Worm (Caenorhabditis elegans): ENCODE measurements around the gene B0303.11.

Gene B0303.11

ce11 chrIII:8678371-8678770 is 31.8 kb downstream of the B0303.11 start (continued):
- TF ChIP-seq fos-1 (tag; optimal IDR thresholded peaks at IDR 0.05): no peak
- no peak for TF ChIP-seq ceh-28 (tag; optimal IDR thresholded peaks at IDR 0.05)
- TF ChIP-seq sea-2 (GFP tag; optimal IDR thresholded peaks at IDR 0.05): no peak

DNA sequence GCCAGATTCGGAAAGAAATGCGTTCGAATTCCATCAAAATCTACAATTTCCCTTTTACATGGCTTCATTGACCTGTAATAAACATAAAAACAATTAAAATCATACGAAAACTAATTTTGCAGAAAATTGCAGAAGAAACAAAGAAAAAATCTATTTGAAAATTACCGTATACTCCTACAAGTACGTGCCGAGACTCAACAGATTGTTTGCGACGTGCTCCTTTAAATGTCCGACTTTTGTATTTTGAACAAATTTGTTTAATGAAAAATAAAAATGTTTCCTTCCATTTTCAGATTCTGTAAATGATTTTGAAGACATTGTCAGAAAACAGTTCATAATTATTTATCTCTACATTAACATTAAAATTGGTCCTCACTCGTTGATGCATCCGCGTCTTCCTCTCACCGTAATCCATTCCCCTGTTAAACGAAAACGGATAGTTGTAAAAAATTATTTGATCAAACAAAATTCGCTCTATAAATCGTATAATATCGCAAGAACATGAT is 35.2 kb downstream of the B0303.11 start, which contains the start of gene pgl-2:
pgl-2 (minus strand) TSS at position 456 of the 506 bp plus-strand sequence.
- TF ChIP-seq lin-15B (tag; optimal IDR thresholded peaks at IDR 0.05) (no peak), nfya-1 (tag; optimal IDR thresholded peaks at IDR 0.05; ENCODE audit: insufficient read depth) (no peak), pha-4 (tag; optimal IDR thresholded peaks at IDR 0.05) (no peak), nhr-23 (tag; optimal IDR thresholded peaks at IDR 0.05) (no peak), nhr-77 (tag; optimal IDR thresholded peaks at IDR 0.05) (no peak), lsy-12 (tag; optimal IDR thresholded peaks at IDR 0.05) (no peak), nhr-28 (tag; optimal IDR thresholded peaks at IDR 0.05) (no peak)

DNA sequence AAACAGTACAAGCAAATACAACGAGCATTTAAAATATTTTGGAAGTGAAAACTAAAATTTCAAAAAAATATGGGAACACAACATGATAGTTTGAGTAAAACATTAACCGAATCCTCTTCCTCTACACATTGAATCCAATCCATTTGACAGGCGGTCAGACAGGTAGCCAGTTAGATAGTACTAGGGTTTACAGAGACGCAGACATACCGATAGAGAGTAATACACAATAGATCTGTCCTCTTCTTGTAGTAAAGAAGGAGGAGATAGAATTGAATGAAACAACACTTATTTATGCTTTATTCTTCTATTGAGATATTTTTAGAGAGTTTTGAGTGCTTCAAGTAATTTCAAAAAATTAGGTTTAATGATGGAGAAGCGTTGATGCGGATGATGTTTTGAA is 41.5 kb downstream of the B0303.11 start:
- TF ChIP-seq nhr-25 (tag; optimal IDR thresholded peaks at IDR 0.05) (peak; percentile 9), nhr-23 (tag; optimal IDR thresholded peaks at IDR 0.05) (no peak), ceh-28 (tag; optimal IDR thresholded peaks at IDR 0.05) (no peak), eor-1 (tag; optimal IDR thresholded peaks at IDR 0.05) (no peak), pha-4 (tag; optimal IDR thresholded peaks at IDR 0.05) (no peak), ztf-11 (tag; optimal IDR thresholded peaks at IDR 0.05) (no peak), egl-5 (tag; optimal IDR thresholded peaks at IDR 0.05) (no peak), ZK546.5 (tag; optimal IDR thresholded peaks at IDR 0.05) (no peak), lin-15B (tag; optimal IDR thresholded peaks at IDR 0.05) (no peak), zag-1 (tag; optimal IDR thresholded peaks at IDR 0.05) (no peak), nfya-1 (tag; optimal IDR thresholded peaks at IDR 0.05; ENCODE audit: insufficient read depth) (no peak), fos-1 (tag; optimal IDR thresholded peaks at IDR 0.05) (no peak), nhr-77 (tag; optimal IDR thresholded peaks at IDR 0.05) (no peak), mml-1 (tag; optimal IDR thresholded peaks at IDR 0.05) (no peak), nhr-67 (tag; optimal IDR thresholded peaks at IDR 0.05) (no peak), ceh-9 (tag; optimal IDR thresholded peaks at IDR 0.05) (no peak), hmg-11 (tag; optimal IDR thresholded peaks at IDR 0.05) (peak; percentile 19)

DNA sequence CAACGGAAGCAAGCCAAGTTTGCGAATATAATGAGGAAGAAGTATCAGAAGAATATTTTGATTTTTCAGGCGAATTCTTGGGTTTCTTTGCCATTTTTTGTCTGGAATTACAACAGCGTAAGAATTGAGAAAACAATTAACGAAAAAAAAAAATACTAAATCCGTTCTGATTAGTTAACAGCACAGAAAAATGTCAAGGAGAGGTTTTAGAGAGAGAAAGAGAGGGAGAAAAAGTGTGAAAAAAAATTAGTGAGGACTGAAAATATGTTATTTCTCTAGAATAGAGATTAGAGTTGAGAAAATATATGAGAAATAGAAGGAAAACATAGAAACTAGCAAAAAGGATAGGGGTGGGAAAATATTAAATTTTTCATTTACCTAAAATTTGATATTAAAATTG is 42.8 kb downstream of the B0303.11 start, which contains the start of gene dpy-19:
dpy-19 (minus strand) TSS at position 101 of the 400 bp plus-strand sequence.
- no peak for TF ChIP-seq ZK546.5 (tag; optimal IDR thresholded peaks at IDR 0.05)
- TF ChIP-seq hmg-11 (tag; optimal IDR thresholded peaks at IDR 0.05): no peak
- TF ChIP-seq lin-39 (tag; optimal IDR thresholded peaks at IDR 0.05): no peak

DNA sequence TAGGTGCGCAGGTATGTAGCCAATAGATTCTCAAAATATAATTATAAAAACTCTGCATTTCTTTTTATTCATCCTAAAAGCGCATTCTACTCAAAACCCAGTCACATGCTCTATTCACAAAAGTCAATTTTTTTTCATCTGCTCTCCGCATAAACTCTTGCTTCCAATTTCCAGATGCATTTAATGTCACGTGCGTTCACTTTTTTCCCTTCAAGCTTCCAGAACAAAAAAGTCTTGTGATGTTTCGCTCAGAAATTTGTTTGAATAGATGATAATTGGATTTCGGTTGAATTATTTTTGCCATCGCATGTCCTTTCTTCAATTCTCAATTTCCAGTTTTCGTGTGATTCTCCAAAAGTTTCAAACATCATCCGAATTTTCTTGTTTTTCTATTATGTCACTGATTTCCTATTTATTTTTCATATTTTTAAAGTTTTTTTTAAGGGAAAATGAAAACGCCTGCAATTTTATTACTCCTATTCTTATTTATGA is 45.3 kb downstream of the B0303.11 start, which contains the start of gene F22B7.1:
F22B7.1 (plus strand) TSS at position 442 of the 492 bp plus-strand sequence.
- no peak for TF ChIP-seq nhr-12 (tag; optimal IDR thresholded peaks at IDR 0.05)
- TF ChIP-seq ceh-16 (tag; optimal IDR thresholded peaks at IDR 0.05): no peak
- TF ChIP-seq daf-12 (tag; optimal IDR thresholded peaks at IDR 0.05): no peak
- TF ChIP-seq elt-2 (tag; optimal IDR thresholded peaks at IDR 0.05): no peak
- TF ChIP-seq egl-5 (tag; optimal IDR thresholded peaks at IDR 0.05): no peak

DNA sequence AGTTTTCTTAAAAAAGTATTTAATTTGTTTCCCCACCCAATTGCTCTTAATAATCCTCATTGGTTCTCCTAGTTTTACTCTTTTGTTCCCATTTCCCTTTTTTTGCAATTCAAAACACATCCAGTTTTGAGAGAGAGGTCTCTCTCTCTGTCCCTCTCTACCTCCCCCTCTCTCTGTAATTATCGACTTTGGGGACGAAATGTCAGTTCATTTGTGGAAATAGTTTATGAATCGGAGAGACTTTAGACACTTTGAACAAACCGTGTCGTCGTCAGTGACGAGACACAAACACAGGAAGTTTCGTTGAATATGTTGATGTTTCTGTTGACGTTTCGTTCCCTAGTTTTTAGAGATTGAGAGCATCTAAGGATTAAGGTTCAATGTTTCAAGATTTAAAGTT is 47.1 kb downstream of the B0303.11 start:
- TF ChIP-seq nhr-12 (tag; optimal IDR thresholded peaks at IDR 0.05) (no peak), pqm-1 (tag; optimal IDR thresholded peaks at IDR 0.05) (no peak), ceh-28 (tag; optimal IDR thresholded peaks at IDR 0.05) (no peak), mdl-1 (tag; optimal IDR thresholded peaks at IDR 0.05) (no peak), nhr-25 (tag; optimal IDR thresholded peaks at IDR 0.05) (peak; percentile 40), ceh-16 (tag; optimal IDR thresholded peaks at IDR 0.05) (no peak), fos-1 (tag; optimal IDR thresholded peaks at IDR 0.05) (no peak), nhr-23 (tag; optimal IDR thresholded peaks at IDR 0.05) (peak; percentile 41), lin-39 (tag; optimal IDR thresholded peaks at IDR 0.05) (no peak), pha-4 (tag; optimal IDR thresholded peaks at IDR 0.05) (no peak), elt-2 (tag; optimal IDR thresholded peaks at IDR 0.05) (no peak), lin-15B (tag; optimal IDR thresholded peaks at IDR 0.05) (no peak)

DNA sequence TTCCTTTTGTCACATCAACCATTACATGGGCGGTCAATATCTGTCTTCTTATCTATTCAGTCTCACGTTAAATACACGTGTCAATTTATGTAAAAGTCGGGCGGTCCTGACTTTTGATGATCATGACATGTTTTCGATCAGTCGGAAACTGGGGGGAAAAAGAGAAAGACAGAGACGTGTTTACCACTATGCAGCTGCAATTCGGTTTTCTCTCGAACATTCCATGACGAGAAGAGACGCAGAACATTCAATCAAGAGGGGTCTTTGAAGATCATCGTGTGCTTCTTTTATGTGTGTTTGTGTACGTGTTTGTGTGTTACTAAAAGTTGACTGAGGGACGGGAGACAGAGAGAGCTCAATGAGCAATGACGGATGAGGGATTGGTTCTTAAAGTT is 51.8 kb downstream of the B0303.11 start:
- TF ChIP-seq pqm-1 (tag; optimal IDR thresholded peaks at IDR 0.05) (peak; percentile 82), fkh-10 (GFP tag; optimal IDR thresholded peaks at IDR 0.05) (no peak), ceh-16 (tag; optimal IDR thresholded peaks at IDR 0.05) (no peak), ztf-11 (tag; optimal IDR thresholded peaks at IDR 0.05) (no peak), unc-62 (GFP tag; optimal IDR thresholded peaks at IDR 0.05) (peak; percentile 84), jun-1 (tag; optimal IDR thresholded peaks at IDR 0.05) (peak; percentile 89), nhr-28 (tag; optimal IDR thresholded peaks at IDR 0.05) (no peak), elt-2 (tag; optimal IDR thresholded peaks at IDR 0.05) (peak; percentile 98), fos-1 (tag; optimal IDR thresholded peaks at IDR 0.05) (no peak), nhr-67 (tag; optimal IDR thresholded peaks at IDR 0.05) (no peak), R02D3.7 (tag; optimal IDR thresholded peaks at IDR 0.05) (peak; percentile 33), ztf-4 (tag; optimal IDR thresholded peaks at IDR 0.05) (peak; percentile 66), nhr-25 (tag; optimal IDR thresholded peaks at IDR 0.05) (peak; percentile 92), ceh-82 (tag; optimal IDR thresholded peaks at IDR 0.05) (no peak), pha-4 (tag; optimal IDR thresholded peaks at IDR 0.05) (peak; percentile 98), sea-2 (GFP tag; optimal IDR thresholded peaks at IDR 0.05) (no peak), nhr-23 (tag; optimal IDR thresholded peaks at IDR 0.05) (peak; percentile 96), skn-1 (tag; optimal IDR thresholded peaks at IDR 0.05) (peak; percentile 80), nhr-76 (tag; optimal IDR thresholded peaks at IDR 0.05) (peak; percentile 46), nhr-77 (tag; optimal IDR thresholded peaks at IDR 0.05) (no peak), zag-1 (tag; optimal IDR thresholded peaks at IDR 0.05) (no peak), lin-39 (tag; optimal IDR thresholded peaks at IDR 0.05) (peak; percentile 88), tbx-2 (tag; optimal IDR thresholded peaks at IDR 0.05) (peak; percentile 88), ama-1 (optimal IDR thresholded peaks at IDR 0.05) (peak; percentile 90)

Measured in whole organism, L3 larva.